Worm (Caenorhabditis elegans) whole organism, young adult: ENCODE results near the gene amx-1.

ENCODE experiments used
- B0035.1 ChIP-seq: sonication (generic microtip); optimal IDR thresholded peaks from 2 replicates; lab custom pipeline; 2016; ENCODE audit warnings: missing genetic modification characterization, mild to moderate bottlenecking, missing compliant biosample characterization, missing genotype, missing genetic modification reagents
- B0336.3 ChIP-seq: fragments of 200-800 bp; sonication (Bioruptor generic); IDR thresholded peaks from 2 replicates; pipeline ENCODE4 v1.3.6; 2022; ENCODE audit warnings: missing genetic modification characterization, missing compliant biosample characterization
- F23B12.7 ChIP-seq: sonication (generic microtip); optimal IDR thresholded peaks from 2 replicates; lab custom pipeline; 2017; ENCODE audit warnings: missing genetic modification characterization, mild to moderate bottlenecking, missing compliant biosample characterization, antibody characterized with exemption, moderate library complexity; ENCODE audit not compliant: insufficient read depth
- F57A8.1 ChIP-seq: fragments of 200-800 bp; sonication (Bioruptor generic); optimal IDR thresholded peaks from 2 replicates; lab custom pipeline; 2018; ENCODE audit warnings: mild to moderate bottlenecking, missing genetic modification characterization, moderate library complexity, missing compliant biosample characterization
- F57C9.4 ChIP-seq: sonication (generic microtip); optimal IDR thresholded peaks from 2 replicates; lab custom pipeline; 2017; ENCODE audit warnings: mild to moderate bottlenecking, missing genetic modification characterization, missing compliant biosample characterization
- T26A5.8 ChIP-seq: sonication (generic microtip); optimal IDR thresholded peaks from 2 replicates; lab custom pipeline; 2016; ENCODE audit warnings: missing genetic modification characterization, missing compliant biosample characterization
- Y56A3A.18 ChIP-seq: fragments of 200-800 bp; sonication (Bioruptor generic); IDR thresholded peaks from 2 replicates; pipeline ENCODE4 v1.3.6; 2022; ENCODE audit warnings: missing genetic modification reagents, missing genetic modification characterization, missing compliant biosample characterization
- Y79H2A.3 ChIP-seq: fragments of 200-800 bp; sonication (Bioruptor generic); conservative IDR thresholded peaks from 2 replicates; pipeline ENCODE4 v1.3.6; 2022; ENCODE audit warnings: missing genetic modification reagents, missing genetic modification characterization, missing compliant biosample characterization
- ama-1 ChIP-seq, 3 experiments: fragments of 150-350 bp in 1 of 3; sonication (generic microtip) in 2 of 3; optimal IDR thresholded peaks; 2 replicates each; lab custom pipeline; 2014 to 2018; ENCODE audit warnings: missing biosample characterization in 2 of 3, missing genetic modification characterization in 2 of 3, missing genetic modification reagents in 2 of 3
- aptf-3 ChIP-seq: fragments of 200-800 bp; sonication (Bioruptor generic); IDR thresholded peaks from 2 replicates; pipeline ENCODE4 v1.3.6; 2022; ENCODE audit warnings: missing genetic modification characterization, missing compliant biosample characterization
- atf-7 ChIP-seq: sonication (generic microtip); optimal IDR thresholded peaks from 2 replicates; lab custom pipeline; 2017; ENCODE audit warnings: mild to moderate bottlenecking, missing genetic modification characterization, missing compliant biosample characterization
- attf-3 ChIP-seq: fragments of 200-800 bp; sonication (Bioruptor generic); conservative IDR thresholded peaks from 2 replicates; pipeline ENCODE4 v1.3.6; 2022; ENCODE audit warnings: missing genetic modification reagents, missing genetic modification characterization, missing compliant biosample characterization
- cebp-1 ChIP-seq, 2 experiments: fragments of 200-800 bp in 1 of 2; sonication (Bioruptor generic) in 1 of 2; sonication (generic microtip) in 1 of 2; IDR thresholded peaks in 1 of 2; optimal IDR thresholded peaks in 1 of 2; 2 replicates each; pipeline versions ENCODE4 v1.3.6 to Lab custom; 2017 to 2022; ENCODE audit warnings: missing compliant biosample characterization in 2 of 2, missing genetic modification characterization in 2 of 2, mild to moderate bottlenecking in 1 of 2, missing genetic modification reagents in 1 of 2, moderate library complexity in 1 of 2
- ceh-27 ChIP-seq: fragments of 200-800 bp; sonication (Bioruptor generic); optimal IDR thresholded peaks from 2 replicates; lab custom pipeline; 2018; ENCODE audit warnings: mild to moderate bottlenecking, missing genetic modification characterization, moderate library complexity, missing compliant biosample characterization
- ceh-91 ChIP-seq: fragments of 200-800 bp; sonication (Bioruptor generic); IDR thresholded peaks from 2 replicates; pipeline ENCODE4 v1.3.6; 2022; ENCODE audit warnings: missing genetic modification reagents, missing genetic modification characterization, missing compliant biosample characterization
- die-1 ChIP-seq: sonication (generic microtip); optimal IDR thresholded peaks from 2 replicates; lab custom pipeline; 2016; ENCODE audit warnings: missing genotype, mild to moderate bottlenecking, missing genetic modification characterization, missing compliant biosample characterization
- dox-1 ChIP-seq: fragments of 200-800 bp; sonication (Bioruptor generic); IDR thresholded peaks from 2 replicates; pipeline ENCODE4 v1.3.6; 2022; ENCODE audit warnings: missing genetic modification reagents, missing genetic modification characterization, missing compliant biosample characterization
- egl-44 ChIP-seq: fragments of 200-800 bp; sonication (Bioruptor generic); IDR thresholded peaks from 2 replicates; pipeline ENCODE4 v1.3.6; 2022; ENCODE audit warnings: missing genetic modification reagents, missing genetic modification characterization, missing compliant biosample characterization
- fkh-3 ChIP-seq: sonication (generic microtip); optimal IDR thresholded peaks from 2 replicates; lab custom pipeline; 2016; ENCODE audit warnings: mild to moderate bottlenecking, missing genetic modification characterization, missing compliant biosample characterization
- him-1 ChIP-seq: sonication (generic microtip); optimal IDR thresholded peaks from 2 replicates; lab custom pipeline; 2016; ENCODE audit warnings: missing genotype, missing genetic modification reagents, missing genetic modification characterization, missing compliant biosample characterization
- hmg-20 ChIP-seq: fragments of 200-800 bp; sonication (Bioruptor generic); IDR thresholded peaks from 2 replicates; pipeline ENCODE4 v1.3.6; 2022; ENCODE audit warnings: missing genetic modification reagents, missing genetic modification characterization, missing compliant biosample characterization
- hsf-1 ChIP-seq: fragments of 200-800 bp; sonication (Bioruptor generic); IDR thresholded peaks from 2 replicates; pipeline ENCODE4 v1.3.6; 2022; ENCODE audit warnings: missing genetic modification reagents, missing genetic modification characterization, missing compliant biosample characterization
- let-607 ChIP-seq, 2 experiments: fragments of 200-800 bp in 1 of 2; sonication (Bioruptor generic) in 1 of 2; sonication (generic microtip) in 1 of 2; optimal IDR thresholded peaks; 2 replicates each; lab custom pipeline; 2016 to 2018; ENCODE audit warnings: mild to moderate bottlenecking in 2 of 2, missing compliant biosample characterization in 2 of 2, missing genetic modification characterization in 2 of 2, moderate library complexity in 2 of 2, missing genotype in 1 of 2
- lin-26 ChIP-seq: fragments of 200-800 bp; sonication (Bioruptor generic); IDR thresholded peaks from 2 replicates; pipeline ENCODE4 v1.3.6; 2022; ENCODE audit warnings: missing genetic modification reagents, missing genetic modification characterization, missing compliant biosample characterization
- lin-40 ChIP-seq: sonication (generic microtip); optimal IDR thresholded peaks from 2 replicates; lab custom pipeline; 2016; ENCODE audit warnings: missing genetic modification characterization, mild to moderate bottlenecking, missing compliant biosample characterization, missing genotype, missing genetic modification reagents
- lin-54 ChIP-seq: fragments of 200-800 bp; sonication (Bioruptor generic); optimal IDR thresholded peaks from 2 replicates; lab custom pipeline; 2018; ENCODE audit warnings: mild to moderate bottlenecking, missing genetic modification characterization, missing compliant biosample characterization
- mcd-1 ChIP-seq: fragments of 200-800 bp; sonication (Bioruptor generic); IDR thresholded peaks from 2 replicates; pipeline ENCODE4 v1.3.6; 2022; ENCODE audit warnings: missing genetic modification reagents, missing genetic modification characterization, missing compliant biosample characterization
- nfya-1 ChIP-seq: sonication (generic microtip); optimal IDR thresholded peaks from 2 replicates; lab custom pipeline; 2017; ENCODE audit warnings: antibody characterized with exemption, missing compliant biosample characterization, missing genetic modification characterization, borderline replicate concordance; ENCODE audit not compliant: insufficient read depth
- nhr-27 ChIP-seq: fragments of 200-800 bp; sonication (Bioruptor generic); optimal IDR thresholded peaks from 2 replicates; lab custom pipeline; 2018; ENCODE audit warnings: mild to moderate bottlenecking, missing genetic modification characterization, moderate library complexity, missing compliant biosample characterization
- nhr-90 ChIP-seq: sonication (generic microtip); optimal IDR thresholded peaks from 2 replicates; lab custom pipeline; 2016; ENCODE audit warnings: missing genotype, mild to moderate bottlenecking, missing genetic modification characterization, missing compliant biosample characterization
- pha-4 ChIP-seq: fragments of 150-350 bp; sonication (generic microtip); optimal IDR thresholded peaks from 2 replicates; lab custom pipeline; 2014; ENCODE audit warnings: missing biosample characterization, missing genetic modification reagents, missing genetic modification characterization
- rcor-1 ChIP-seq: fragments of 200-800 bp; sonication (Bioruptor generic); IDR thresholded peaks from 2 replicates; pipeline ENCODE4 v1.3.6; 2022; ENCODE audit warnings: missing genetic modification reagents, missing genetic modification characterization, missing compliant biosample characterization
- rpc-1 ChIP-seq, 2 experiments: fragments of 150-350 bp in 1 of 2; sonication (generic microtip) in 1 of 2; optimal IDR thresholded peaks; 2 replicates each; lab custom pipeline; 2014 to 2018; ENCODE audit warnings: missing biosample characterization in 1 of 2, missing genetic modification characterization in 1 of 2, missing genetic modification reagents in 1 of 2, missing genotype in 1 of 2
- snpc-1.3 ChIP-seq: sonication (generic microtip); optimal IDR thresholded peaks from 2 replicates; lab custom pipeline; 2017; ENCODE audit warnings: missing genetic modification characterization, mild to moderate bottlenecking, missing compliant biosample characterization, antibody characterized with exemption, moderate library complexity, missing genotype, missing genetic modification reagents; ENCODE audit not compliant: insufficient read depth
- snpc-4 ChIP-seq, 5 experiments: fragments of 150-350 bp in 1 of 5; sonication (generic microtip) in 4 of 5; optimal IDR thresholded peaks; 2 replicates each; lab custom pipeline; 2014 to 2018; ENCODE audit warnings: missing genetic modification characterization in 5 of 5, missing biosample characterization in 3 of 5, antibody characterized with exemption in 2 of 5, mild to moderate bottlenecking in 2 of 5, missing compliant biosample characterization in 2 of 5, missing genotype in 2 of 5, moderate library complexity in 2 of 5, missing genetic modification reagents in 1 of 5
- tbx-9 ChIP-seq: sonication (generic microtip); optimal IDR thresholded peaks from 2 replicates; lab custom pipeline; 2016; ENCODE audit warnings: borderline replicate concordance, missing genetic modification characterization, inconsistent platforms, missing compliant biosample characterization
- unc-62 ChIP-seq: fragments of 150-350 bp; optimal IDR thresholded peaks from 2 replicates; lab custom pipeline; 2014; ENCODE audit warnings: missing biosample characterization, missing genetic modification reagents, missing genetic modification characterization
- zfh-2 ChIP-seq: fragments of 200-800 bp; sonication (Bioruptor generic); conservative IDR thresholded peaks from 2 replicates; pipeline ENCODE4 v1.3.6; 2022; ENCODE audit warnings: missing genetic modification reagents, missing genetic modification characterization, missing compliant biosample characterization

The amx-1 gene

ce11 chrIII:3809008-3809407 lies 13.2 kb upstream of the amx-1 start, which contains the start of gene toh-1:
Gene toh-1 (minus strand): TSS chrIII:3809030.
- TF ChIP-seq B0035.1 = no peak
- no peak for TF ChIP-seq lin-54 (GFP tag; lab: Kevin White, UChicago)
- TF ChIP-seq B0336.3 (GFP tag; lab: Robert Waterston, UW) = no peak
- TF ChIP-seq fkh-3 = no peak
- no peak for TF ChIP-seq nfya-1
- no peak for TF ChIP-seq tbx-9 (tag; lab: Kevin White, UChicago)
- TF ChIP-seq attf-3 = no peak
- no peak for TF ChIP-seq aptf-3 (GFP tag; lab: Robert Waterston, UW)
- TF ChIP-seq dox-1 (GFP tag; lab: Robert Waterston, UW) = no peak
- no peak for TF ChIP-seq snpc-4 (GFP tag; optimal IDR thresholded peaks at IDR 0.05; lab: Kevin White, UChicago)
- no peak for TF ChIP-seq snpc-4 (tag; optimal IDR thresholded peaks at IDR 0.05; lab: Kevin White, UChicago)
- TF ChIP-seq hsf-1 (GFP tag; lab: Robert Waterston, UW) = no peak
- TF ChIP-seq die-1 (tag; lab: Kevin White, UChicago) = no peak
- TF ChIP-seq let-607 (tag; optimal IDR thresholded peaks at IDR 0.05; lab: Kevin White, UChicago) = no peak
- TF ChIP-seq rpc-1 (optimal IDR thresholded peaks at IDR 0.05; lab: Kevin White, UChicago) = no peak
- TF ChIP-seq rpc-1 (tag; optimal IDR thresholded peaks at IDR 0.05; lab: Kevin White, UChicago) = no peak

DNA sequence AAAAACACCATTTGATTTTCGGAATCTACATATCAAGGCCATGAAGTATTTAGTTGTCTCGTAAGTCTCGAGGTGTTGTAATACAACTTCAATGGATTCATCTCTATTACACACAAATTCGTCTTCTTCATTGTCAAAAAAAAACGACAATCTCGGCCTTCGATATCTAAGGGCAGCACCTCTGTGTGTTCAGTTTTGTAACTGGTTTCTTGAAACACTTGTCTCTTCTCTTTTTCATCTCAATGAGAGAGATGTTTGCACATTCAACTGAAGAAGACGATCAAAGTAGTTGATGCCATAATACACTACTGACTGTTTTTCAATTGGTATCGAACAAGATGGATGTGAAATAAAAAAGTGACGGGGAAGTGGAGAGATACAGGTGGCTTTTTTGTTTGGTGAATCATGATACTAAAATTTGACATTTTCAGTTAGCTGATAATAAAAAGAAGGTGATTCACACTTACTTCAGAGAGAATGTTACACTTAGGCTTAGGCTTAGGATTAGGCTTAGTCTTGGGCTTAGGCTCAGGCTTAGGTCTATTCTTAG lies 10.8 kb upstream of the amx-1 start:
- TF ChIP-seq unc-62 (GFP tag; lab: Kevin White, UChicago) (no peak), nhr-90 (tag; lab: Kevin White, UChicago) (no peak), hmg-20 (GFP tag; lab: Robert Waterston, UW) (no peak), Y56A3A.18 (no peak), F57A8.1 (no peak), lin-40 (tag; lab: Kevin White, UChicago) (peak; percentile 1), ceh-27 (GFP tag; lab: Kevin White, UChicago) (peak; percentile 5), mcd-1 (GFP tag; lab: Robert Waterston, UW) (no peak), him-1 (tag; lab: Kevin White, UChicago) (no peak), zfh-2 (GFP tag; lab: Robert Waterston, UW) (no peak)

DNA sequence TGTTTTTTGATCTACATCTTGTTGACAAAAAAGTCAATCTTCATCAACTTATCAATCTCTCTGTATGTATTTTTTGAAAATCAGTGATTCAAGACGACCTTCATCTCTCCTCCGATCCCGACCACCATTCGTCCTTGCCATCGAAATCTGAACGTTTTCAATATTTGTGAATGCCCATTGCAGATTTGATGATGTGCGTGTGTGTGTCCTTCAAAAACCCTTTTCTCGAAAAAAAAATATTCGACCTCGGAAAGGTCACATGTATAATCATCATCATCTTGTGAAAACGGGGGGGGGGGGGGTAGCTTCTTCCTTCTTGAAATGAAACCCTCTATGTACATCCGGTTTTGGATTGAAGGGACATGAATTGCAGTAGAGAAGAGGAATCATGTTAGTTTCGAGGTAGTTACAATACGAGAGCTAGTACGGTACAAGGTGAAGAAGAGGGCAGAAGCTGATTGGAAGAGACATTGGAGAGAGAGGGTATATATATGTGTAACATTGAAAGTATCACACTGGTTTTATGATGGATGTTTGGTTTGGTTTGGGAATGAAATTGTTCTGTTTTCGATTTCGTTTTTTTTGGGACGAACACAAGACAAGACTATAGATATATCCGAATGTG lies 9.7 kb upstream of the amx-1 start:
- no peak for TF ChIP-seq cebp-1 (GFP tag; IDR thresholded peaks at IDR 0.05; lab: Robert Waterston, UW)
- peak; percentile 3 for TF ChIP-seq cebp-1 (tag; optimal IDR thresholded peaks at IDR 0.05; lab: Kevin White, UChicago)
- TF ChIP-seq pha-4 = no peak

- TF ChIP-seq atf-7 (tag; lab: Kevin White, UChicago) (no peak), attf-3 (no peak), B0336.3 (GFP tag; lab: Robert Waterston, UW) (no peak), rcor-1 (GFP tag; lab: Robert Waterston, UW) (no peak), snpc-1.3 (no peak), dox-1 (GFP tag; lab: Robert Waterston, UW) (no peak), T26A5.8 (no peak), lin-26 (GFP tag; lab: Robert Waterston, UW) (no peak), nhr-27 (tag; lab: Kevin White, UChicago) (no peak), Y79H2A.3 (no peak), egl-44 (no peak), F57C9.4 (tag; lab: Kevin White, UChicago) (no peak), F23B12.7 (tag; lab: Kevin White, UChicago) (no peak), ama-1 (optimal IDR thresholded peaks at IDR 0.05; lab: Kevin White, UChicago) (no peak), ama-1 (GFP tag; optimal IDR thresholded peaks at IDR 0.05; lab: Kevin White, UChicago) (no peak), nhr-90 (tag; lab: Kevin White, UChicago) (no peak), snpc-4 (GFP tag; optimal IDR thresholded peaks at IDR 0.05; lab: Kevin White, UChicago) (no peak), snpc-4 (tag; optimal IDR thresholded peaks at IDR 0.05; lab: Kevin White, UChicago) (no peak), Y56A3A.18 (no peak), ceh-91 (GFP tag; lab: Robert Waterston, UW) (no peak), lin-40 (tag; lab: Kevin White, UChicago) (no peak)
Measured at ce11 chrIII:3814421-3814820, 7.8 kb upstream of the amx-1 start.
